Fruit fly (Drosophila melanogaster) whole organism, wandering third instar larva: ENCODE measurements around the gene CG11590.

Source experiments
- Abd-B ChIP-seq: fragments of >200 bp; optimal IDR thresholded peaks from 2 replicates; lab custom pipeline; 2017; ENCODE audit warnings: missing biosample characterization, missing genetic modification characterization
- Dfd ChIP-seq: fragments of >200 bp; optimal IDR thresholded peaks from 2 replicates; lab custom pipeline; 2017; ENCODE audit warnings: missing biosample characterization, missing genetic modification characterization
- Dif ChIP-seq: fragments of 200-275, 200-300 bp; sonication (Bioruptor generic); optimal IDR thresholded peaks from 2 replicates; lab custom pipeline; 2018; ENCODE audit warnings: missing biosample characterization, missing genetic modification characterization; ENCODE audit not compliant: partially characterized antibody
- Hr78 ChIP-seq: fragments of >200 bp; optimal IDR thresholded peaks from 2 replicates; lab custom pipeline; 2017; ENCODE audit warnings: missing biosample characterization, missing genetic modification characterization
- Mio ChIP-seq: sonication (Bioruptor generic); optimal IDR thresholded peaks from 2 replicates; lab custom pipeline; 2016; ENCODE audit warnings: missing biosample characterization, missing genetic modification characterization
- OdsH ChIP-seq: fragments of 200-800 bp; sonication (Bioruptor generic); optimal IDR thresholded peaks from 2 replicates; lab custom pipeline; 2016; ENCODE audit warnings: missing biosample characterization, mild to moderate bottlenecking, missing genetic modification characterization
- ey ChIP-seq: fragments of 200-800 bp; sonication (Bioruptor generic); optimal IDR thresholded peaks from 2 replicates; lab custom pipeline; 2016; ENCODE audit warnings: missing biosample characterization, missing genetic modification characterization
- jim ChIP-seq: fragments of 175-275, 200-325 bp; sonication (Bioruptor generic); optimal IDR thresholded peaks from 2 replicates; lab custom pipeline; 2016; ENCODE audit warnings: missing biosample characterization, mild to moderate bottlenecking, missing genetic modification characterization
- pan ChIP-seq: fragments of >200 bp; optimal IDR thresholded peaks from 2 replicates; lab custom pipeline; 2017
- psq ChIP-seq: fragments of 200-800 bp; sonication (Bioruptor generic); optimal IDR thresholded peaks from 3 replicates; lab custom pipeline; 2017; ENCODE audit warnings: missing biosample characterization, mild to moderate bottlenecking, missing genetic modification characterization, moderate library complexity
- usp ChIP-seq: fragments of >200 bp; optimal IDR thresholded peaks from 2 replicates; lab custom pipeline; 2017; ENCODE audit warnings: missing biosample characterization, missing genetic modification characterization

DNA sequence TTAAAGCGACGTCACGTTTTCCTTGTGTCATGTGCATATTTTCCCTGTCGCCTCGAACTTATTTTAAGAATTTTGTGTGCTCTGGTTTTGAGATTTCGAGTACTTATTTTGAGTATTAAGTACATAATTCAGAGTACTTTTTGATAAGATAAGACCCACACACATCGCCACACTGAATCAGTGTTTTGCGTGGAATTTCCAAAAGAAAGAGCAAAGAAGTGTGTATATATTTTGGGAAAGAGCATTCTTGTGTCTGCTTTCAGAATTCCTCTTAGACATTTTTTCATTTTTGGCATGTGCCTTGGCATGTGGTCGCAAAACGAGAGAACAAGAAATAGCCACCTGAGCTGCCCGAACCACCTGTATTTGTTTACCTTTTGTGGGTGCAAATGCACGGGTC, 15.9 kb downstream of the CG11590 start:
- TF ChIP-seq OdsH (GFP tag; lab: Kevin White, UChicago) (peak; percentile 0), Dif (GFP tag; lab: Kevin White, UChicago) (no peak), Hr78 (GFP tag; lab: Kevin White, UChicago) (no peak), Dfd (GFP tag; lab: Kevin White, UChicago) (no peak), pan (lab: Kevin White, UChicago) (no peak), Mio (GFP tag; lab: Kevin White, UChicago) (no peak), jim (no peak), ey (GFP tag; lab: Kevin White, UChicago) (no peak), usp (GFP tag; lab: Kevin White, UChicago) (no peak), Abd-B (GFP tag; lab: Kevin White, UChicago) (no peak), psq (GFP tag; lab: Kevin White, UChicago) (peak; percentile 7)
